Worm (Caenorhabditis elegans) whole organism, mixed stage, embryonic: ENCODE results near the gene C27D6.15.

Experiments used
- blmp-1 ChIP-seq: fragments of 150-350 bp; optimal IDR thresholded peaks from 2 replicates; lab custom pipeline; 2014; ENCODE audit warnings: missing biosample characterization, missing genetic modification characterization
- ces-1 ChIP-seq: fragments of 150-350 bp; optimal IDR thresholded peaks from 2 replicates; lab custom pipeline; 2014; ENCODE audit warnings: missing biosample characterization, missing genetic modification reagents, missing genetic modification characterization
- elt-1 ChIP-seq: sonication (generic microtip); optimal IDR thresholded peaks from 2 replicates; lab custom pipeline; 2017; ENCODE audit warnings: missing genetic modification characterization, mild to moderate bottlenecking, missing compliant biosample characterization, antibody characterized with exemption, moderate library complexity, borderline replicate concordance; ENCODE audit not compliant: insufficient read depth
- hlh-1 ChIP-seq: fragments of 150-350 bp; optimal IDR thresholded peaks from 2 replicates; lab custom pipeline; 2014; ENCODE audit warnings: missing biosample characterization, missing genetic modification reagents, missing genetic modification characterization
- lin-13 ChIP-seq: fragments of 150-350 bp; optimal IDR thresholded peaks from 2 replicates; lab custom pipeline; 2014; ENCODE audit warnings: missing biosample characterization, missing genetic modification characterization
- lsy-2 ChIP-seq: fragments of 150-350 bp; optimal IDR thresholded peaks from 2 replicates; lab custom pipeline; 2014; ENCODE audit warnings: missing biosample characterization, missing genetic modification characterization
- nhr-237 ChIP-seq: fragments of 150-350 bp; optimal IDR thresholded peaks from 2 replicates; lab custom pipeline; 2014; ENCODE audit warnings: missing biosample characterization, missing genetic modification characterization
- nhr-28 ChIP-seq: fragments of 150-350 bp; optimal IDR thresholded peaks from 2 replicates; lab custom pipeline; 2014; ENCODE audit warnings: missing biosample characterization, missing genetic modification characterization
- pha-4 ChIP-seq: fragments of 150-350 bp; optimal IDR thresholded peaks from 2 replicates; lab custom pipeline; 2018; ENCODE audit warnings: missing biosample characterization, missing genetic modification reagents, missing genetic modification characterization
- snpc-4 ChIP-seq: fragments of 150-350 bp; optimal IDR thresholded peaks from 2 replicates; lab custom pipeline; 2014; ENCODE audit warnings: missing biosample characterization, missing genetic modification characterization
- unc-39 ChIP-seq: fragments of 150-350 bp; optimal IDR thresholded peaks from 2 replicates; lab custom pipeline; 2014; ENCODE audit warnings: missing biosample characterization, missing genetic modification characterization

DNA sequence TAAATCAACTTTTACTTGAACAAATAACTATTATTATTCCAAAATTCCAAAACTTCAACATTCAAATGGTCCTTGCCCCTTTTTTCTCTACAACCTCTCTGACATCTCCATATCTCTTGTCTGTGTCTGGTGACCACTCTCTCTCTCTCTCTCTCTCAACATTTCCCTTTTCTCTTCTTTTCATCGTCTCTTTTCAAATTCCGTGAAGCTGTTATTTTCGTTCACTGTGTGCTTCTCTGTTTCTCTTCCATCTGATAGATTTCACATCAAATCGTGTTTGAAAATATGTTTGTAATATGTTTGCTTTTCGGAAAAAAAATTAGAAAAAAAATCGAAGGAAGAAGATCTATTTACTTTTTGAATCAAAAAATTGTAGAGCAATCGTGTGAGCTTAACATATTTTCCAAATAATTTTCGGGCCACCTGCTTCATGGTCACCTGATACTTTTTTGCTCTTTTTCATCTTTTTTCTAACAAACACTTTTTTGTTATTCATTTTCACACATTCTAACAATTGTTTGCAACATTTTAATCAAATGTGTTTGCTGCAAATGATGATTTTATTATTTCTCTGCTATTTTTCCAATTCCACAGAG is 29.4 kb downstream of the C27D6.15 start:
- TF ChIP-seq pha-4 (no peak), elt-1 (tag; lab: Kevin White, UChicago) (no peak), ces-1 (no peak), blmp-1 (tag; lab: Kevin White, UChicago) (no peak), unc-39 (tag; lab: Kevin White, UChicago) (no peak), lsy-2 (tag; lab: Kevin White, UChicago) (no peak), nhr-237 (tag; lab: Kevin White, UChicago) (no peak), snpc-4 (tag; lab: Kevin White, UChicago) (no peak), nhr-28 (no peak), lin-13 (tag; lab: Kevin White, UChicago) (no peak), hlh-1 (tag; lab: Kevin White, UChicago) (no peak)
